Fruit fly (Drosophila melanogaster) whole organism, pupa: ENCODE results near the gene Snr1.

Experiments used
- CG10348 ChIP-seq: fragments of 200-800 bp; sonication (Bioruptor generic); IDR thresholded peaks from 2 replicates; pipeline ENCODE4 v1.3.6; 2022; ENCODE audit warnings: missing biosample characterization, missing genetic modification characterization
- CG14655 ChIP-seq: fragments of 200-800 bp; sonication (Bioruptor generic); optimal IDR thresholded peaks from 3 replicates; lab custom pipeline; 2017; ENCODE audit warnings: mild to moderate bottlenecking, missing biosample characterization, missing genetic modification reagents, missing genetic modification characterization
- CG8301 ChIP-seq: fragments of 200-800 bp; sonication (Bioruptor generic); optimal IDR thresholded peaks from 2 replicates; lab custom pipeline; 2018; ENCODE audit warnings: missing biosample characterization, mild to moderate bottlenecking, missing genetic modification characterization
- EcR ChIP-seq: fragments of 200-800 bp; sonication (Bioruptor generic); optimal IDR thresholded peaks from 3 replicates; lab custom pipeline; 2019; ENCODE audit warnings: missing biosample characterization, missing genetic modification characterization, mild to moderate bottlenecking, moderate library complexity, missing genetic modification reagents
- Ets98B ChIP-seq: fragments of 200-800 bp; sonication (Bioruptor generic); IDR thresholded peaks from 2 replicates; pipeline ENCODE4 v1.3.6; 2022; ENCODE audit warnings: missing biosample characterization, missing genetic modification characterization

DNA sequence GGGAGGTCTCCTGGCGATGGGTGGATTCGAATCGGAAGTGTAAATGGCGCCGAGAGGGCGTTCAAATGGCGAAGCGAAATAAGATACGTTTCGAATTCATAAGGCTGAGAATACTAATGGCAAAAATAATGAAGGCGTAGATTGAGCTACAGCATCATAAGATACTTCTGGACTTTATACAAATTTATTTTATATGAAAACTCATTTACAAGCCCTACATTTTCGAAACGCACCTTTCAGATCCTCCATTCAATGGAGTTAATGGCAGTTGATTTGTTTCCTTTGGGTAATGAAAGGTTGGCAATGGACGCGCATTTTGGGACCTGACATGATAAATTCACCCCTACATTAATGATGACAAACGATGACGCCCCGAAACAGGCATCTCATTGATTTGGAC lies 44.0 kb downstream of the Snr1 start:
- TF ChIP-seq CG8301 (tag; lab: Kevin White, UChicago) = no peak
- TF ChIP-seq Ets98B (GFP tag; lab: Robert Waterston, UW) = no peak
- TF ChIP-seq EcR (GFP tag; lab: Kevin White, UChicago) = no peak
- no peak for TF ChIP-seq CG10348 (GFP tag; lab: Robert Waterston, UW)
- TF ChIP-seq CG14655 (GFP tag; lab: Kevin White, UChicago) = no peak
